Worm (Caenorhabditis elegans): ENCODE measurements around the gene F08H9.3.

DNA sequence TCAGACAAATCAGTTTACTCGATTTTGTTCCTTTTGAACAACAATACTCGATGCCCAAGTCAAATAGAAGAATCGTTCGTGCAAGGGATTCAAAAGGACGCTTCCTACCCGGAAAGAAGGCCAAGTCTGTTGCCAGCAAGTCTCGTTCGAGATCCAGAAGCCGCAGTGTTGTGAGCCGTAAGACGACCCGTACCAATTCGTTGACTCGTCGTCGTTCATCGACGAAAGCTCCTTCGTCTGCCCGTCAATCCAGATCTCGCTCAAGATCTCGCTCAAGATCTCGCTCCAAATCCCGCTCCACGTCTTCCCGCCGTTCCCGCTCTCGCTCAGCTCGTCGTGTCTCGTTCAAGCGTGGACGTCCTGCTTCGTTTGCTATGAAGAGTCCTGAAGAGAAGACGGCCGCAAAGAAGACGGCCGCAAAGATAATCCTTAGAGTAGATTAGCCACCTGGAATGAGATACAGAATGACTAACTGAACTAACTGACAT, 2.5 kb downstream of the F08H9.3 start, which contains the start of gene F08H9.2:
- no peak for TF ChIP-seq dao-5 (tag; optimal IDR thresholded peaks at IDR 0.05)
- TF ChIP-seq him-1 (tag; optimal IDR thresholded peaks at IDR 0.05) = no peak
- no peak for TF ChIP-seq W03F9.2 (tag; optimal IDR thresholded peaks at IDR 0.05)
